Worm (Caenorhabditis elegans) whole organism, L4 larva: ENCODE measurements around the gene ZK1321.4.

Source experiments
- nhr-11 ChIP-seq: fragments of 150-350 bp; optimal IDR thresholded peaks from 2 replicates; lab custom pipeline; 2014; ENCODE audit warnings: missing biosample characterization, missing genetic modification characterization
- saeg-2 ChIP-seq: fragments of 200-800 bp; sonication (Bioruptor generic); IDR thresholded peaks from 2 replicates; pipeline ENCODE4 v1.3.6; 2022; ENCODE audit warnings: missing genetic modification reagents, missing genetic modification characterization, missing compliant biosample characterization
- unc-62 ChIP-seq, 3 experiments: fragments of 150-350 bp in 1 of 3; sonication (generic microtip); optimal IDR thresholded peaks in 2 of 3; peaks in 1 of 3; 1 replicate in 1 of 3; 2 replicates in 2 of 3; lab custom pipeline; 2014 to 2017; ENCODE audit warnings: missing biosample characterization in 3 of 3, missing genetic modification characterization in 3 of 3, missing genetic modification reagents in 3 of 3, missing genotype in 1 of 3

- TF ChIP-seq nhr-11 (peak; percentile 19), saeg-2 (GFP tag; lab: Robert Waterston, UW) (no peak), unc-62 (GFP tag; optimal IDR thresholded peaks at IDR 0.05 in 1 of 2; lab: Kevin White, UChicago) (peak in 1 of 2 experiments; percentile 77), unc-62 (tag; optimal IDR thresholded peaks at IDR 0.05; lab: Kevin White, UChicago) (no peak)
These were observed 26.5 kb upstream of the ZK1321.4 start, which contains the start of gene cyp-13A5 for ce11 chrII:9800251-9800650.
